Worm (Caenorhabditis elegans) whole organism, L1 larva: ENCODE results near the gene egas-3.

ENCODE experiments used
- C04F5.9 ChIP-seq: sonication (generic microtip); optimal IDR thresholded peaks from 2 replicates; lab custom pipeline; 2016; ENCODE audit warnings: missing genetic modification characterization, missing compliant biosample characterization
- C16A3.4 ChIP-seq: fragments of 150-350 bp; optimal IDR thresholded peaks from 2 replicates; lab custom pipeline; 2014; ENCODE audit warnings: missing biosample characterization, missing genetic modification characterization
- C34B4.2 ChIP-seq: sonication (generic microtip); optimal IDR thresholded peaks from 2 replicates; lab custom pipeline; 2017; ENCODE audit warnings: mild to moderate bottlenecking, missing genetic modification characterization, missing compliant biosample characterization
- F16B12.6 ChIP-seq: fragments of 150-350 bp; optimal IDR thresholded peaks from 2 replicates; lab custom pipeline; 2014; ENCODE audit warnings: missing biosample characterization, missing genetic modification characterization
- ceh-63 ChIP-seq: fragments of 200-800 bp; sonication (Bioruptor generic); optimal IDR thresholded peaks from 2 replicates; lab custom pipeline; 2018; ENCODE audit warnings: mild to moderate bottlenecking, missing genetic modification characterization, missing compliant biosample characterization
- ceh-8 ChIP-seq: fragments of 200-800 bp; sonication (Bioruptor generic); optimal IDR thresholded peaks from 2 replicates; lab custom pipeline; 2018; ENCODE audit warnings: mild to moderate bottlenecking, missing genetic modification characterization, moderate library complexity, missing compliant biosample characterization
- ceh-82 ChIP-seq, 3 experiments: fragments of 150-350 bp in 1 of 3; sonication (generic microtip) in 2 of 3; optimal IDR thresholded peaks; 2 replicates each; lab custom pipeline; 2014 to 2017; ENCODE audit warnings: missing biosample characterization in 3 of 3, missing genetic modification characterization in 3 of 3
- ceh-90 ChIP-seq: sonication (generic microtip); optimal IDR thresholded peaks from 2 replicates; lab custom pipeline; 2016; ENCODE audit warnings: missing genetic modification characterization, missing compliant biosample characterization
- dpl-1 ChIP-seq, 3 experiments: fragments of 150-350 bp in 2 of 3; sonication (generic microtip) in 1 of 3; optimal IDR thresholded peaks; 2 replicates each; lab custom pipeline; 2014 to 2017; ENCODE audit warnings: missing biosample characterization in 3 of 3, missing genetic modification characterization in 3 of 3, missing genetic modification reagents in 3 of 3
- dsc-1 ChIP-seq: sonication (generic microtip); optimal IDR thresholded peaks from 2 replicates; lab custom pipeline; 2016; ENCODE audit warnings: mild to moderate bottlenecking, missing genetic modification characterization, missing compliant biosample characterization
- efl-1 ChIP-seq, 4 experiments: fragments of 150-350 bp; optimal IDR thresholded peaks in 3 of 4; peaks in 1 of 4; 1 replicate in 1 of 4; 2 replicates in 3 of 4; lab custom pipeline; 2014; ENCODE audit warnings: missing biosample characterization in 2 of 4, missing genetic modification characterization in 2 of 4, missing genetic modification reagents in 2 of 4
- egl-13 ChIP-seq: sonication (generic microtip); optimal IDR thresholded peaks from 2 replicates; lab custom pipeline; 2016; ENCODE audit warnings: missing genotype, missing genetic modification reagents, missing genetic modification characterization, missing compliant biosample characterization
- elt-2 ChIP-seq: sonication (generic microtip); optimal IDR thresholded peaks from 2 replicates; lab custom pipeline; 2016; ENCODE audit warnings: missing genetic modification characterization, mild to moderate bottlenecking, inconsistent platforms, missing compliant biosample characterization, missing genetic modification reagents
- fkh-4 ChIP-seq: sonication (generic microtip); optimal IDR thresholded peaks from 2 replicates; lab custom pipeline; 2016; ENCODE audit warnings: missing compliant biosample characterization, missing genetic modification characterization, borderline replicate concordance
- fos-1 ChIP-seq: fragments of 150-350 bp; optimal IDR thresholded peaks from 2 replicates; lab custom pipeline; 2014; ENCODE audit warnings: missing biosample characterization, missing genetic modification characterization
- hlh-4 ChIP-seq: sonication (generic microtip); optimal IDR thresholded peaks from 2 replicates; lab custom pipeline; 2016; ENCODE audit warnings: mild to moderate bottlenecking, missing genetic modification characterization, missing compliant biosample characterization
- hpl-2 ChIP-seq: fragments of 150-350 bp; optimal IDR thresholded peaks from 2 replicates; lab custom pipeline; 2014; ENCODE audit warnings: missing biosample characterization, missing genetic modification reagents, missing genetic modification characterization
- isw-1 ChIP-seq: fragments of 200-800 bp; sonication (Bioruptor generic); IDR thresholded peaks from 2 replicates; pipeline ENCODE4 v1.3.6; 2022; ENCODE audit warnings: missing genetic modification characterization, missing compliant biosample characterization
- lin-14 ChIP-seq: fragments of 200-800 bp; sonication (Bioruptor generic); optimal IDR thresholded peaks from 2 replicates; lab custom pipeline; 2018; ENCODE audit warnings: mild to moderate bottlenecking, missing genetic modification characterization, moderate library complexity, missing compliant biosample characterization
- lin-35 ChIP-seq, 2 experiments: fragments of 150-350 bp; optimal IDR thresholded peaks; 2 replicates each; lab custom pipeline; 2014; ENCODE audit warnings: missing biosample characterization in 2 of 2, missing genetic modification characterization in 2 of 2, missing genetic modification reagents in 2 of 2
- lin-39 ChIP-seq: fragments of 150-350 bp; optimal IDR thresholded peaks from 2 replicates; lab custom pipeline; 2014; ENCODE audit warnings: missing biosample characterization, missing genetic modification reagents, missing genetic modification characterization
- lsy-2 ChIP-seq, 2 experiments: fragments of 150-350 bp; optimal IDR thresholded peaks; 2 replicates each; lab custom pipeline; 2014; ENCODE audit warnings: missing biosample characterization in 2 of 2, missing genetic modification characterization in 2 of 2
- mab-9 ChIP-seq: fragments of 200-800 bp; sonication (Bioruptor generic); IDR thresholded peaks from 2 replicates; pipeline ENCODE4 v1.3.6; 2022; ENCODE audit warnings: missing genetic modification reagents, missing genetic modification characterization, missing compliant biosample characterization
- mdl-1 ChIP-seq, 2 experiments: fragments of 150-350 bp; optimal IDR thresholded peaks; 2 replicates each; lab custom pipeline; 2014 to 2017; ENCODE audit warnings: missing biosample characterization in 2 of 2, missing genetic modification characterization in 2 of 2, inconsistent platforms in 1 of 2
- nhr-11 ChIP-seq: fragments of 150-350 bp; optimal IDR thresholded peaks from 2 replicates; lab custom pipeline; 2014; ENCODE audit warnings: missing biosample characterization, missing genetic modification characterization
- nhr-12 ChIP-seq: sonication (generic microtip); optimal IDR thresholded peaks from 2 replicates; lab custom pipeline; 2017; ENCODE audit warnings: missing biosample characterization, missing genetic modification characterization
- nhr-19 ChIP-seq: fragments of 200-800 bp; sonication (Bioruptor generic); conservative IDR thresholded peaks from 2 replicates; pipeline ENCODE4 v1.3.6; 2022; ENCODE audit warnings: missing genetic modification characterization, missing compliant biosample characterization
- nhr-20 ChIP-seq: sonication (generic microtip); optimal IDR thresholded peaks from 2 replicates; lab custom pipeline; 2016; ENCODE audit warnings: mild to moderate bottlenecking, missing genetic modification characterization, missing compliant biosample characterization
- nhr-237 ChIP-seq: fragments of 150-350 bp; optimal IDR thresholded peaks from 2 replicates; lab custom pipeline; 2014; ENCODE audit warnings: missing biosample characterization, missing genetic modification characterization
- nhr-47 ChIP-seq: sonication (generic microtip); optimal IDR thresholded peaks from 2 replicates; lab custom pipeline; 2016; ENCODE audit warnings: mild to moderate bottlenecking, missing genetic modification characterization, moderate library complexity, missing compliant biosample characterization
- nhr-71 ChIP-seq: sonication (generic microtip); optimal IDR thresholded peaks from 2 replicates; lab custom pipeline; 2016; ENCODE audit warnings: mild to moderate bottlenecking, missing genetic modification characterization, moderate library complexity, missing compliant biosample characterization
- nhr-76 ChIP-seq: sonication (generic microtip); optimal IDR thresholded peaks from 2 replicates; lab custom pipeline; 2017; ENCODE audit warnings: missing biosample characterization, missing genetic modification characterization
- pag-3 ChIP-seq: sonication (generic microtip); optimal IDR thresholded peaks from 2 replicates; lab custom pipeline; 2017; ENCODE audit warnings: missing genetic modification characterization, mild to moderate bottlenecking, missing compliant biosample characterization, antibody characterized with exemption, borderline replicate concordance; ENCODE audit not compliant: insufficient read depth
- rnt-1 ChIP-seq: sonication (generic microtip); optimal IDR thresholded peaks from 2 replicates; lab custom pipeline; 2016; ENCODE audit warnings: mild to moderate bottlenecking, missing genetic modification characterization, moderate library complexity, missing compliant biosample characterization
- snpc-4 ChIP-seq: fragments of 150-350 bp; optimal IDR thresholded peaks from 2 replicates; lab custom pipeline; 2014; ENCODE audit warnings: missing biosample characterization, missing genetic modification characterization
- snu-23 ChIP-seq: sonication (generic microtip); optimal IDR thresholded peaks from 2 replicates; lab custom pipeline; 2016; ENCODE audit warnings: missing genetic modification characterization, missing compliant biosample characterization
- sox-4 ChIP-seq: sonication (generic microtip); optimal IDR thresholded peaks from 2 replicates; lab custom pipeline; 2016; ENCODE audit warnings: missing genetic modification characterization, missing compliant biosample characterization
- sptf-1 ChIP-seq: fragments of 150-350 bp; optimal IDR thresholded peaks from 2 replicates; lab custom pipeline; 2014; ENCODE audit warnings: missing biosample characterization, missing genetic modification characterization
- swsn-7 ChIP-seq: sonication (generic microtip); optimal IDR thresholded peaks from 2 replicates; lab custom pipeline; 2016; ENCODE audit warnings: missing genetic modification characterization, missing compliant biosample characterization
- tbx-2 ChIP-seq: sonication (generic microtip); optimal IDR thresholded peaks from 2 replicates; lab custom pipeline; 2016; ENCODE audit warnings: missing genetic modification characterization, missing compliant biosample characterization
- unc-130 ChIP-seq: fragments of 150-350 bp; optimal IDR thresholded peaks from 2 replicates; lab custom pipeline; 2017; ENCODE audit warnings: missing biosample characterization, missing genetic modification characterization, inconsistent platforms
- unc-30 ChIP-seq: sonication (generic microtip); optimal IDR thresholded peaks from 2 replicates; lab custom pipeline; 2017; ENCODE audit warnings: missing biosample characterization, missing genetic modification characterization
- unc-98 ChIP-seq: fragments of 200-800 bp; sonication (Bioruptor generic); IDR thresholded peaks from 2 replicates; pipeline ENCODE4 v1.3.6; 2022; ENCODE audit warnings: missing genetic modification characterization, missing compliant biosample characterization
- vab-15 ChIP-seq: sonication (generic microtip); optimal IDR thresholded peaks from 2 replicates; lab custom pipeline; 2017; ENCODE audit warnings: missing genotype, mild to moderate bottlenecking, missing genetic modification characterization, missing compliant biosample characterization
- ztf-11 ChIP-seq, 2 experiments: sonication (generic microtip); optimal IDR thresholded peaks; 2 replicates each; lab custom pipeline; 2016 to 2017; ENCODE audit warnings: missing genetic modification characterization in 2 of 2, missing biosample characterization in 1 of 2, missing compliant biosample characterization in 1 of 2
- ztf-4 ChIP-seq: fragments of 150-350 bp; optimal IDR thresholded peaks from 2 replicates; lab custom pipeline; 2014; ENCODE audit warnings: missing biosample characterization, missing genetic modification characterization

egas-3 gene

ce11 chrV:18582358-18582757 lies 53.8 kb downstream of the egas-3 start, which contains the start of gene txt-14:
TSS of gene txt-14 (plus strand) at chrV:18582658.
- TF ChIP-seq mab-9 (no peak), vab-15 (tag; lab: Kevin White, UChicago) (no peak), sptf-1 (tag; lab: Kevin White, UChicago) (no peak), hpl-2 (no peak), ztf-11 (tag; optimal IDR thresholded peaks at IDR 0.05; lab: Kevin White, UChicago) (no peak), nhr-47 (tag; lab: Kevin White, UChicago) (no peak), ceh-90 (tag; lab: Kevin White, UChicago) (no peak), lin-39 (tag; lab: Kevin White, UChicago) (no peak), dpl-1 (GFP tag; optimal IDR thresholded peaks at IDR 0.05; lab: Kevin White, UChicago) (no peak), dsc-1 (no peak), nhr-76 (tag; lab: Kevin White, UChicago) (no peak), C04F5.9 (tag; lab: Kevin White, UChicago) (no peak), lin-35 (GFP tag; optimal IDR thresholded peaks at IDR 0.05; lab: Kevin White, UChicago) (no peak)

ce11 chrV:18581393-18582113 lies 54.6 kb downstream of the egas-3 start:
- TF ChIP-seq dpl-1 (GFP tag; optimal IDR thresholded peaks at IDR 0.05; lab: Kevin White, UChicago): no peak
- peak; percentile 74 for TF ChIP-seq fkh-4 (tag; lab: Kevin White, UChicago)
- peak; percentile 44 for TF ChIP-seq nhr-20 (tag; lab: Kevin White, UChicago)
- TF ChIP-seq lsy-2 (tag; optimal IDR thresholded peaks at IDR 0.05; lab: Kevin White, UChicago): peak; percentile 44 to 63
- TF ChIP-seq lin-39 (tag; lab: Kevin White, UChicago): peak; percentile 74
- peak; percentile 90 for TF ChIP-seq nhr-19 (GFP tag; lab: Robert Waterston, UW)
- peak; percentile 80 for TF ChIP-seq dsc-1
- TF ChIP-seq tbx-2 (tag; lab: Kevin White, UChicago): peak; percentile 49
- no peak for TF ChIP-seq ceh-82 (tag; optimal IDR thresholded peaks at IDR 0.05; lab: Kevin White, UChicago)
- TF ChIP-seq F16B12.6 (tag; lab: Kevin White, UChicago): no peak
- peak; percentile 21 for TF ChIP-seq C16A3.4 (tag; lab: Kevin White, UChicago)
- TF ChIP-seq swsn-7 (tag; lab: Kevin White, UChicago): peak; percentile 24
- peak in 1 of 2 experiments; percentile 46 for TF ChIP-seq mdl-1 (tag; optimal IDR thresholded peaks at IDR 0.05; lab: Kevin White, UChicago)
- no peak for TF ChIP-seq nhr-237 (tag; lab: Kevin White, UChicago)
- TF ChIP-seq nhr-71: peak; percentile 89
- TF ChIP-seq nhr-12 (tag; lab: Kevin White, UChicago): no peak
- peak; percentile 61 for TF ChIP-seq snu-23 (GFP tag; lab: Kevin White, UChicago)
- TF ChIP-seq C34B4.2 (tag; lab: Kevin White, UChicago): no peak
- TF ChIP-seq lin-14 (GFP tag; lab: Kevin White, UChicago): peak; percentile 85
- TF ChIP-seq lin-35 (GFP tag; optimal IDR thresholded peaks at IDR 0.05; lab: Kevin White, UChicago): peak in 1 of 2 experiments; percentile 19
- peak; percentile 5 to 19 for TF ChIP-seq efl-1 (optimal IDR thresholded peaks at IDR 0.05; lab: Kevin White, UChicago)
- peak in 1 of 2 experiments; percentile 77 for TF ChIP-seq efl-1 (GFP tag; optimal IDR thresholded peaks at IDR 0.05 in 1 of 2; lab: Kevin White, UChicago)
- peak; percentile 3 for TF ChIP-seq snpc-4 (tag; lab: Kevin White, UChicago)
- TF ChIP-seq nhr-76 (tag; lab: Kevin White, UChicago): no peak
- no peak for TF ChIP-seq egl-13
- TF ChIP-seq unc-130 (tag; lab: Kevin White, UChicago): peak; percentile 76
- TF ChIP-seq rnt-1 (tag; lab: Kevin White, UChicago): peak; percentile 83
- peak; percentile 66 for TF ChIP-seq pag-3 (tag; lab: Kevin White, UChicago)
- peak; percentile 27 for TF ChIP-seq ztf-4 (tag; lab: Kevin White, UChicago)

ce11 chrV:18579684-18580083 lies 56.5 kb downstream of the egas-3 start, which contains the start of gene Y51A2D.13:
TSS of gene Y51A2D.13 (minus strand) at chrV:18579784.
- TF ChIP-seq unc-30 (tag; lab: Kevin White, UChicago) (no peak), nhr-11 (tag; lab: Kevin White, UChicago) (no peak), ceh-63 (GFP tag; lab: Kevin White, UChicago) (no peak), snpc-4 (tag; lab: Kevin White, UChicago) (no peak), vab-15 (tag; lab: Kevin White, UChicago) (no peak), ceh-8 (no peak), hlh-4 (no peak), isw-1 (GFP tag; lab: Robert Waterston, UW) (no peak), nhr-47 (tag; lab: Kevin White, UChicago) (no peak), sox-4 (tag; lab: Kevin White, UChicago) (no peak), nhr-12 (tag; lab: Kevin White, UChicago) (no peak), dsc-1 (no peak), unc-98 (GFP tag; lab: Robert Waterston, UW) (no peak), elt-2 (tag; lab: Kevin White, UChicago) (no peak), mdl-1 (tag; optimal IDR thresholded peaks at IDR 0.05; lab: Kevin White, UChicago) (no peak), C04F5.9 (tag; lab: Kevin White, UChicago) (no peak), lin-39 (tag; lab: Kevin White, UChicago) (no peak), fos-1 (no peak)
